Fruit fly (Drosophila melanogaster) whole organism, embryonic: ENCODE measurements around the gene CG34136.
A peak's percentile ranks its signal among the peaks of the same experiment; 100 is the strongest.

Experiments used
- Adf1 ChIP-seq: fragments of 200-800 bp; sonication (Bioruptor generic); IDR thresholded peaks from 2 replicates; pipeline ENCODE4 v1.3.6; 2022; ENCODE audit warnings: missing biosample characterization, missing genetic modification characterization
- BEAF-32 ChIP-seq: fragments of 200-800 bp; sonication (Bioruptor generic); optimal IDR thresholded peaks from 3 replicates; lab custom pipeline; 2017; ENCODE audit warnings: missing biosample characterization, missing genetic modification characterization, mild to moderate bottlenecking, moderate library complexity, missing genetic modification reagents
- Bgb ChIP-seq: fragments of 200-800 bp; sonication (Bioruptor generic); IDR thresholded peaks from 2 replicates; pipeline ENCODE4 v1.3.6; 2022; ENCODE audit warnings: missing biosample characterization, missing genetic modification characterization; ENCODE audit not compliant: partially characterized antibody
- CG10209 ChIP-seq: fragments of 200-800 bp; sonication (Bioruptor generic); optimal IDR thresholded peaks from 3 replicates; lab custom pipeline; 2017; ENCODE audit warnings: missing biosample characterization, mild to moderate bottlenecking, missing genetic modification characterization, missing genetic modification reagents
- CG10267 ChIP-seq: fragments of 200-800 bp; sonication (Bioruptor generic); optimal IDR thresholded peaks from 2 replicates; lab custom pipeline; 2018; ENCODE audit warnings: missing biosample characterization, mild to moderate bottlenecking, missing genetic modification characterization, moderate library complexity
- CG10543 ChIP-seq: fragments of 200-800 bp; sonication (Bioruptor generic); optimal IDR thresholded peaks from 3 replicates; lab custom pipeline; 2017; ENCODE audit warnings: missing biosample characterization, mild to moderate bottlenecking, missing genetic modification characterization, moderate library complexity
- CG12236 ChIP-seq: fragments of 200-800 bp; sonication (Bioruptor generic); optimal IDR thresholded peaks from 2 replicates; lab custom pipeline; 2016; ENCODE audit warnings: missing biosample characterization, missing genetic modification characterization
- CG14014 ChIP-seq: fragments of 200-800 bp; sonication (Bioruptor generic); IDR thresholded peaks from 2 replicates; pipeline ENCODE4 v1.3.6; 2022; ENCODE audit warnings: missing biosample characterization, missing genetic modification characterization
- CG14860 ChIP-seq: fragments of 200-800 bp; sonication (Bioruptor generic); IDR thresholded peaks from 3 replicates; pipeline ENCODE4 v1.3.6; 2022; ENCODE audit warnings: missing biosample characterization, missing genetic modification characterization; ENCODE audit not compliant: partially characterized antibody
- CG15073 ChIP-seq: fragments of 200-800 bp; sonication (Bioruptor generic); optimal IDR thresholded peaks from 2 replicates; lab custom pipeline; 2016; ENCODE audit warnings: missing biosample characterization, missing genetic modification characterization
- CG15479 ChIP-seq: fragments of 200-800 bp; sonication (Bioruptor generic); optimal IDR thresholded peaks from 3 replicates; lab custom pipeline; 2019; ENCODE audit warnings: missing biosample characterization, mild to moderate bottlenecking, missing genetic modification characterization, moderate library complexity
- CG15696 ChIP-seq: fragments of 200-800 bp; sonication (Bioruptor generic); optimal IDR thresholded peaks from 2 replicates; lab custom pipeline; 2019; ENCODE audit warnings: missing biosample characterization, mild to moderate bottlenecking, missing genetic modification characterization, moderate library complexity
- CG2712 ChIP-seq: fragments of 200-800 bp; optimal IDR thresholded peaks from 3 replicates; lab custom pipeline; 2019; ENCODE audit warnings: missing biosample characterization, mild to moderate bottlenecking, missing genetic modification characterization, moderate library complexity
- CG30020 ChIP-seq: fragments of 200-800 bp; optimal IDR thresholded peaks from 2 replicates; lab custom pipeline; 2019; ENCODE audit warnings: missing biosample characterization, mild to moderate bottlenecking, missing genetic modification characterization, moderate library complexity
- CG3847 ChIP-seq: fragments of 200-800 bp; sonication (Bioruptor generic); IDR thresholded peaks from 2 replicates; pipeline ENCODE4 v1.3.6; 2022; ENCODE audit warnings: missing biosample characterization, missing genetic modification characterization
- CG42726 ChIP-seq: fragments of 200-800 bp; sonication (Bioruptor generic); IDR thresholded peaks from 2 replicates; pipeline ENCODE4 v1.3.6; 2022; ENCODE audit warnings: missing biosample characterization, missing genetic modification characterization; ENCODE audit not compliant: partially characterized antibody
- CG4730 ChIP-seq: fragments of 200-800 bp; sonication (Bioruptor generic); IDR thresholded peaks from 2 replicates; pipeline ENCODE4 v1.3.6; 2022; ENCODE audit warnings: missing biosample characterization, missing genetic modification characterization
- CG5180 ChIP-seq: fragments of 200-800 bp; sonication (Bioruptor generic); optimal IDR thresholded peaks from 3 replicates; lab custom pipeline; 2017; ENCODE audit warnings: missing biosample characterization, missing genetic modification characterization, mild to moderate bottlenecking, moderate library complexity, missing genetic modification reagents
- CG6272 ChIP-seq: fragments of 200-800 bp; sonication (Bioruptor generic); IDR thresholded peaks from 2 replicates; pipeline ENCODE4 v1.3.6; 2022; ENCODE audit warnings: missing biosample characterization, missing genetic modification characterization
- CG6683 ChIP-seq: fragments of 200-800 bp; sonication (Bioruptor generic); optimal IDR thresholded peaks from 2 replicates; lab custom pipeline; 2017; ENCODE audit warnings: missing biosample characterization, mild to moderate bottlenecking, missing genetic modification characterization, missing genetic modification reagents
- CG8290 ChIP-seq, 3 experiments: fragments of 200-800 bp; sonication (Bioruptor generic); optimal IDR thresholded peaks; 2 replicates each; lab custom pipeline; 2016 to 2019; ENCODE audit warnings: missing biosample characterization in 3 of 3, missing genetic modification characterization in 3 of 3, mild to moderate bottlenecking in 2 of 3, moderate library complexity in 1 of 3
- CHES-1-like ChIP-seq: fragments of 200-800 bp; sonication (Bioruptor generic); optimal IDR thresholded peaks from 2 replicates; lab custom pipeline; 2016; ENCODE audit warnings: missing biosample characterization, missing genetic modification characterization
- HLH54F ChIP-seq: fragments of 200-800 bp; sonication (Bioruptor generic); optimal IDR thresholded peaks from 3 replicates; lab custom pipeline; 2016; ENCODE audit warnings: missing biosample characterization, missing genetic modification characterization
- Hand ChIP-seq: fragments of 200-800 bp; sonication (Bioruptor generic); optimal IDR thresholded peaks from 2 replicates; lab custom pipeline; 2017; ENCODE audit warnings: mild to moderate bottlenecking, missing biosample characterization, missing genetic modification reagents, missing genetic modification characterization
- HmgZ ChIP-seq: fragments of 200-800 bp; sonication (Bioruptor generic); optimal IDR thresholded peaks from 2 replicates; lab custom pipeline; 2018; ENCODE audit warnings: missing biosample characterization, mild to moderate bottlenecking, missing genetic modification characterization
- NC2α ChIP-seq: fragments of 200-800 bp; sonication (Bioruptor generic); optimal IDR thresholded peaks from 2 replicates; lab custom pipeline; 2016; ENCODE audit warnings: missing biosample characterization, missing genetic modification characterization
- Side ChIP-seq: fragments of 200-800 bp; sonication (Bioruptor generic); optimal IDR thresholded peaks from 2 replicates; lab custom pipeline; 2016; ENCODE audit warnings: missing biosample characterization, missing genetic modification characterization
- cg ChIP-seq: fragments of 200-800 bp; sonication (Bioruptor generic); optimal IDR thresholded peaks from 3 replicates; lab custom pipeline; 2019; ENCODE audit warnings: missing biosample characterization, mild to moderate bottlenecking, missing genetic modification characterization, moderate library complexity
- chif ChIP-seq, 2 experiments: fragments of 200-800 bp; sonication (Bioruptor generic); optimal IDR thresholded peaks; 3 replicates each; lab custom pipeline; 2016; ENCODE audit warnings: missing biosample characterization in 2 of 2, missing genetic modification characterization in 2 of 2
- chinmo ChIP-seq: fragments of 200-800 bp; sonication (Bioruptor generic); IDR thresholded peaks from 4 replicates; pipeline ENCODE4 v1.3.6; 2022; ENCODE audit warnings: missing biosample characterization, missing genetic modification characterization; ENCODE audit not compliant: partially characterized antibody
- ci ChIP-seq: fragments of 200-800 bp; sonication (Bioruptor generic); IDR thresholded peaks from 3 replicates; pipeline ENCODE4 v1.3.6; 2022; ENCODE audit warnings: missing biosample characterization, missing genetic modification characterization
- eyg ChIP-seq: fragments of 200-800 bp; sonication (Bioruptor generic); optimal IDR thresholded peaks from 3 replicates; lab custom pipeline; 2016; ENCODE audit warnings: missing biosample characterization, missing genetic modification characterization
- fd96Cb ChIP-seq: fragments of 200-800 bp; sonication (Bioruptor generic); optimal IDR thresholded peaks from 2 replicates; lab custom pipeline; 2018; ENCODE audit warnings: missing biosample characterization, mild to moderate bottlenecking, missing genetic modification characterization, moderate library complexity
- gfzf ChIP-seq: fragments of 200-800 bp; sonication (Bioruptor generic); optimal IDR thresholded peaks from 2 replicates; lab custom pipeline; 2016; ENCODE audit warnings: missing biosample characterization, mild to moderate bottlenecking, missing genetic modification characterization, moderate library complexity
- gro ChIP-seq: fragments of 200-800 bp; sonication (Bioruptor generic); optimal IDR thresholded peaks from 2 replicates; lab custom pipeline; 2016; ENCODE audit warnings: missing biosample characterization, missing genetic modification characterization
- mld ChIP-seq: fragments of 200-800 bp; sonication (Bioruptor generic); IDR thresholded peaks from 3 replicates; pipeline ENCODE4 v1.3.6; 2022; ENCODE audit warnings: missing biosample characterization, missing genetic modification characterization; ENCODE audit not compliant: partially characterized antibody
- oc ChIP-seq: fragments of 200-800 bp; sonication (Bioruptor generic); optimal IDR thresholded peaks from 2 replicates; lab custom pipeline; 2018; ENCODE audit warnings: missing biosample characterization, mild to moderate bottlenecking, missing genetic modification characterization, moderate library complexity
- p53 ChIP-seq: fragments of 200-800 bp; sonication (Bioruptor generic); optimal IDR thresholded peaks from 2 replicates; lab custom pipeline; 2016; ENCODE audit warnings: missing biosample characterization, missing genetic modification characterization
- pan ChIP-seq, 4 experiments: fragments of >200 bp in 3 of 4; fragments of 200-800 bp in 1 of 4; sonication (Bioruptor generic) in 1 of 4; optimal IDR thresholded peaks in 3 of 4; IDR thresholded peaks in 1 of 4; 2 replicates each; pipeline versions ENCODE4 v1.3.6 to Lab custom; 2017 to 2022; ENCODE audit warnings: missing biosample characterization in 2 of 4, missing genetic modification characterization in 2 of 4, mixed read lengths in 1 of 4
- repo ChIP-seq: fragments of 200-800 bp; sonication (Bioruptor generic); optimal IDR thresholded peaks from 2 replicates; lab custom pipeline; 2016; ENCODE audit warnings: missing biosample characterization, missing genetic modification characterization
- rib ChIP-seq: fragments of 200-800 bp; sonication (Bioruptor generic); IDR thresholded peaks from 2 replicates; pipeline ENCODE4 v1.3.6; 2022; ENCODE audit warnings: missing biosample characterization, missing genetic modification characterization
- ro ChIP-seq: fragments of 200-800 bp; sonication (Bioruptor generic); IDR thresholded peaks from 2 replicates; pipeline ENCODE4 v1.3.6; 2022; ENCODE audit warnings: missing biosample characterization, missing genetic modification characterization
- shn ChIP-seq: fragments of 200-800 bp; sonication (Bioruptor generic); optimal IDR thresholded peaks from 3 replicates; lab custom pipeline; 2016; ENCODE audit warnings: missing biosample characterization, missing genetic modification characterization
- sna ChIP-seq: fragments of 200-800 bp; sonication (Bioruptor generic); IDR thresholded peaks from 2 replicates; pipeline ENCODE4 v1.3.6; 2022; ENCODE audit warnings: missing biosample characterization, missing genetic modification characterization; ENCODE audit not compliant: partially characterized antibody
- sr ChIP-seq: fragments of 200-800 bp; sonication (Bioruptor generic); IDR thresholded peaks from 3 replicates; pipeline ENCODE4 v1.3.6; 2022; ENCODE audit warnings: missing biosample characterization, missing genetic modification characterization
- tin ChIP-seq: fragments of 200-800 bp; sonication (Bioruptor generic); optimal IDR thresholded peaks from 3 replicates; lab custom pipeline; 2016; ENCODE audit warnings: missing biosample characterization, missing genetic modification characterization
- zen2 ChIP-seq: fragments of 200-800 bp; sonication (Bioruptor generic); IDR thresholded peaks from 3 replicates; pipeline ENCODE4 v1.3.6; 2022; ENCODE audit warnings: missing biosample characterization, missing genetic modification characterization; ENCODE audit not compliant: partially characterized antibody

Gene CG34136

DNA sequence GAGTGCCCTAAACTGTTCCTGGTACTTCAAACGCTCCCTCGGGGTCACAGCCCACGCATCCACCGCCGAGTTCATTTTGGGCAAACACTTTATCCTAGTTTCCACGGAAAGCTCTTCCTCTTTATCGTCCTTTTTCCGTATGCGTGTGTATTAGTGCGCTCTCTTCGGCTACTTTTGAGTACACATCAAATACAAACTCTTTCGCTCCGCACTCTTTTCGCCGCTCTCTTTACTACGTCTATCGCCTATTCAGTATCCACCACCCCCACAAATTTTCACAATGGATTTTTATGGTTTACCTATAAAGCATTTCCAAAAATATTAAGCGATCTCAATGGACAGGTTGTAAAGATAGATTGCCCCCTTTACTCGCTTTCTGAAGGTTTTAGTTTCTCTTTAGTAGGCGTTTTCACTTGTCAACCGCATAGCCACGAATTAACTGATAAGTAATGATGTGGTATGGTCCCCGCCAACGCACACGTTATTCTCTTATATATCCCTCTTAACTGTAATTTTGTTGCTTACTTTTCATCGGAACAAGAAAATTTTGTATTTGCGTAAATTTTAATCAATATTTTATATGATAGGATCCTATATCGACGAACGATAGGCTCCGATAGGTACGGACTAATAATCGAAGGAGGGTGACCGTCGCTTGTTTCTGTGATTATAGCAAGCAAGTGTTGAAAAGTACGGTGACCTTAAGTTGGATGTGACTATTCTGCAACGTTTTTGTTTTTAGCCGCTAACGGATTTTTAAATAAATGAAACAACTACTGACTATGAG, 45.2 kb downstream of the CG34136 start, which contains the start of gene Dap160 (continued):
- TF ChIP-seq CG15479 (no peak), CG5180 (GFP tag; lab: Kevin White, UChicago) (no peak), CG14860 (GFP tag; lab: Robert Waterston, UW) (peak; percentile 48; the same call in 1 of the 3 replicates), NC2α (no peak), CG6272 (GFP tag; lab: Robert Waterston, UW) (no peak), ro (no peak), Side (GFP tag; lab: Kevin White, UChicago) (no peak), CG30020 (tag; lab: Kevin White, UChicago) (peak; percentile 10), CG14014 (no peak), rib (GFP tag; lab: Robert Waterston, UW) (no peak), oc (tag; lab: Kevin White, UChicago) (no peak), sr (GFP tag; lab: Robert Waterston, UW) (no peak), CG2712 (tag; lab: Kevin White, UChicago) (no peak), gro (no peak), CG8290 (GFP tag; optimal IDR thresholded peaks at IDR 0.05; lab: Kevin White, UChicago) (peak; percentile 26), CG8290 (tag; optimal IDR thresholded peaks at IDR 0.05; lab: Kevin White, UChicago) (no peak), CG6683 (GFP tag; lab: Kevin White, UChicago) (no peak), ci (GFP tag; lab: Robert Waterston, UW) (no peak), CG4730 (GFP tag; lab: Robert Waterston, UW) (no peak), shn (GFP tag; lab: Kevin White, UChicago) (no peak), tin (no peak), chinmo (GFP tag; lab: Robert Waterston, UW) (no peak), BEAF-32 (peak; percentile 70), CHES-1-like (GFP tag; lab: Kevin White, UChicago) (no peak), gfzf (GFP tag; lab: Kevin White, UChicago) (peak; percentile 60), Hand (no peak), mld (GFP tag; lab: Robert Waterston, UW) (no peak), chif (GFP tag; optimal IDR thresholded peaks at IDR 0.05; lab: Kevin White, UChicago) (no peak), CG10209 (GFP tag; lab: Kevin White, UChicago) (no peak), CG42726 (peak; percentile 84), repo (GFP tag; lab: Kevin White, UChicago) (no peak), fd96Cb (tag; lab: Kevin White, UChicago) (no peak), pan (optimal IDR thresholded peaks at IDR 0.05; lab: Kevin White, UChicago) (no peak), pan (GFP tag; optimal IDR thresholded peaks at IDR 0.05 in 1 of 2, IDR thresholded peaks at IDR 0.05 in 1 of 2) (no peak), cg (GFP tag; lab: Kevin White, UChicago) (peak; percentile 61), CG15696 (tag; lab: Kevin White, UChicago) (no peak), Bgb (peak; percentile 78), CG10543 (GFP tag; lab: Kevin White, UChicago) (no peak), HmgZ (peak; percentile 34), CG15073 (no peak), CG3847 (GFP tag; lab: Robert Waterston, UW) (peak; percentile 36), sna (GFP tag; lab: Robert Waterston, UW) (peak; percentile 33; the same call in 1 of the 2 replicates), eyg (GFP tag; lab: Kevin White, UChicago) (no peak), CG10267 (peak; percentile 89), Adf1 (GFP tag; lab: Robert Waterston, UW) (no peak), HLH54F (GFP tag; lab: Kevin White, UChicago) (no peak), zen2 (GFP tag; lab: Robert Waterston, UW) (peak; percentile 50; the same call in 1 of the 3 replicates), CG12236 (no peak), p53 (GFP tag; lab: Kevin White, UChicago) (no peak)
